Fruit fly (Drosophila melanogaster) whole organism, prepupa: ENCODE data around the gene CG31224.

ENCODE experiments used
- Blimp-1 ChIP-seq: fragments of 200-800 bp; sonication (Bioruptor generic); optimal IDR thresholded peaks from 3 replicates; lab custom pipeline; 2017; ENCODE audit warnings: missing biosample characterization, missing genetic modification characterization, mild to moderate bottlenecking, moderate library complexity, missing genetic modification reagents
- CG10669 ChIP-seq: fragments of 200-800 bp; sonication (Bioruptor generic); optimal IDR thresholded peaks from 3 replicates; lab custom pipeline; 2018; ENCODE audit warnings: missing biosample characterization, mild to moderate bottlenecking, missing genetic modification characterization, moderate library complexity
- CG1621 ChIP-seq: fragments of 200-800 bp; sonication (Bioruptor generic); optimal IDR thresholded peaks from 3 replicates; lab custom pipeline; 2018; ENCODE audit warnings: missing biosample characterization, mild to moderate bottlenecking, missing genetic modification characterization
- CG16779 ChIP-seq: fragments of 200-800 bp; sonication (Bioruptor generic); optimal IDR thresholded peaks from 3 replicates; lab custom pipeline; 2017; ENCODE audit warnings: missing biosample characterization, mild to moderate bottlenecking, missing genetic modification characterization
- CG31627 ChIP-seq: fragments of 200-800 bp; sonication (Bioruptor generic); optimal IDR thresholded peaks from 3 replicates; lab custom pipeline; 2016; ENCODE audit warnings: missing biosample characterization, missing genetic modification characterization
- CG6163 ChIP-seq: fragments of 200-800 bp; sonication (Bioruptor generic); IDR thresholded peaks from 3 replicates; pipeline ENCODE4 v1.3.6; 2022; ENCODE audit warnings: missing biosample characterization, missing genetic modification characterization
- CG6276 ChIP-seq: fragments of 200-800 bp; sonication (Bioruptor generic); optimal IDR thresholded peaks from 2 replicates; lab custom pipeline; 2017; ENCODE audit warnings: missing biosample characterization, mild to moderate bottlenecking, missing genetic modification characterization
- CG6792 ChIP-seq: fragments of 200-800 bp; sonication (Bioruptor generic); optimal IDR thresholded peaks from 3 replicates; lab custom pipeline; 2016; ENCODE audit warnings: missing biosample characterization, missing genetic modification characterization
- CG6808 ChIP-seq: fragments of 200-800 bp; sonication (Bioruptor generic); optimal IDR thresholded peaks from 3 replicates; lab custom pipeline; 2017; ENCODE audit warnings: missing biosample characterization, missing genetic modification characterization, mild to moderate bottlenecking, moderate library complexity, missing genetic modification reagents
- CG6854 ChIP-seq: fragments of 200-800 bp; sonication (Bioruptor generic); optimal IDR thresholded peaks from 2 replicates; lab custom pipeline; 2017; ENCODE audit warnings: missing biosample characterization, mild to moderate bottlenecking, missing genetic modification characterization
- CG8319 ChIP-seq: fragments of 200-800 bp; sonication (Bioruptor generic); optimal IDR thresholded peaks from 3 replicates; lab custom pipeline; 2016; ENCODE audit warnings: missing biosample characterization, missing genetic modification characterization
- CG8632 ChIP-seq: fragments of 200-800 bp; sonication (Bioruptor generic); optimal IDR thresholded peaks from 3 replicates; lab custom pipeline; 2016; ENCODE audit warnings: missing biosample characterization, missing genetic modification characterization
- CG9139 ChIP-seq: fragments of 200-800 bp; sonication (Bioruptor generic); optimal IDR thresholded peaks from 3 replicates; lab custom pipeline; 2017; ENCODE audit warnings: missing biosample characterization, mild to moderate bottlenecking, missing genetic modification characterization
- Eip75B ChIP-seq: fragments of 200-800 bp; sonication (Bioruptor generic); optimal IDR thresholded peaks from 3 replicates; lab custom pipeline; 2016; ENCODE audit warnings: missing biosample characterization, missing genetic modification characterization
- Eip93F ChIP-seq: fragments of 200-800 bp; sonication (Bioruptor generic); optimal IDR thresholded peaks from 2 replicates; lab custom pipeline; 2016; ENCODE audit warnings: missing biosample characterization, mild to moderate bottlenecking, missing genetic modification characterization
- Ets21C ChIP-seq: fragments of 200-800 bp; sonication (Bioruptor generic); optimal IDR thresholded peaks from 3 replicates; lab custom pipeline; 2016; ENCODE audit warnings: missing biosample characterization, missing genetic modification characterization
- Gug ChIP-seq: fragments of 200-800 bp; sonication (Bioruptor generic); IDR thresholded peaks from 2 replicates; pipeline ENCODE4 v1.3.6; 2022; ENCODE audit warnings: missing biosample characterization, missing genetic modification characterization
- Hr38 ChIP-seq: sonication (Bioruptor generic); optimal IDR thresholded peaks from 2 replicates; lab custom pipeline; 2016; ENCODE audit warnings: missing biosample characterization, missing genetic modification characterization
- Hr39 ChIP-seq: fragments of 200-800 bp; sonication (Bioruptor generic); optimal IDR thresholded peaks from 2 replicates; lab custom pipeline; 2016; ENCODE audit warnings: missing biosample characterization, missing genetic modification characterization
- Hr4 ChIP-seq: fragments of 200-800 bp; sonication (Bioruptor generic); optimal IDR thresholded peaks from 3 replicates; lab custom pipeline; 2016; ENCODE audit warnings: missing biosample characterization, missing genetic modification characterization
- Lpt ChIP-seq: fragments of 200-800 bp; sonication (Bioruptor generic); optimal IDR thresholded peaks from 3 replicates; lab custom pipeline; 2016; ENCODE audit warnings: missing biosample characterization, missing genetic modification characterization
- Met ChIP-seq: fragments of 200-800 bp; sonication (Bioruptor generic); optimal IDR thresholded peaks from 3 replicates; lab custom pipeline; 2016; ENCODE audit warnings: missing biosample characterization, missing genetic modification characterization
- OdsH ChIP-seq: fragments of 200-800 bp; sonication (Bioruptor generic); optimal IDR thresholded peaks from 3 replicates; lab custom pipeline; 2016; ENCODE audit warnings: missing biosample characterization, missing genetic modification characterization
- Sox14 ChIP-seq: fragments of 200-800 bp; sonication (Bioruptor generic); optimal IDR thresholded peaks from 3 replicates; lab custom pipeline; 2016; ENCODE audit warnings: missing biosample characterization, missing genetic modification characterization
- Sox15 ChIP-seq: fragments of 200-800 bp; sonication (Bioruptor generic); optimal IDR thresholded peaks from 3 replicates; lab custom pipeline; 2016; ENCODE audit warnings: missing biosample characterization, missing genetic modification characterization
- achi ChIP-seq: fragments of 200-800 bp; sonication (Bioruptor generic); optimal IDR thresholded peaks from 3 replicates; lab custom pipeline; 2016; ENCODE audit warnings: missing biosample characterization, missing genetic modification characterization
- acj6 ChIP-seq: fragments of 200-800 bp; sonication (Bioruptor generic); optimal IDR thresholded peaks from 3 replicates; lab custom pipeline; 2016; ENCODE audit warnings: missing biosample characterization, missing genetic modification characterization
- eg ChIP-seq: fragments of 200-800 bp; sonication (Bioruptor generic); IDR thresholded peaks from 3 replicates; pipeline ENCODE4 v1.3.6; 2022; ENCODE audit warnings: missing biosample characterization, missing genetic modification characterization
- esn ChIP-seq: fragments of 200-800 bp; sonication (Bioruptor generic); optimal IDR thresholded peaks from 2 replicates; lab custom pipeline; 2016; ENCODE audit warnings: missing biosample characterization, mild to moderate bottlenecking, missing genetic modification characterization, moderate library complexity
- fd59A ChIP-seq: fragments of 200-800 bp; sonication (Bioruptor generic); optimal IDR thresholded peaks from 2 replicates; lab custom pipeline; 2017; ENCODE audit warnings: missing biosample characterization, mild to moderate bottlenecking, missing genetic modification characterization, missing genetic modification reagents
- fd85E ChIP-seq: fragments of 200-800 bp; sonication (Bioruptor generic); optimal IDR thresholded peaks from 3 replicates; lab custom pipeline; 2016; ENCODE audit warnings: missing biosample characterization, missing genetic modification characterization
- fkh ChIP-seq: fragments of 200-800 bp; sonication (Bioruptor generic); optimal IDR thresholded peaks from 3 replicates; lab custom pipeline; 2017; ENCODE audit warnings: missing biosample characterization, mild to moderate bottlenecking, missing genetic modification characterization, moderate library complexity
- lz ChIP-seq: fragments of 200-800 bp; sonication (Bioruptor generic); optimal IDR thresholded peaks from 3 replicates; lab custom pipeline; 2016; ENCODE audit warnings: missing biosample characterization, missing genetic modification characterization
- pdm3 ChIP-seq: fragments of 200-800 bp; sonication (Bioruptor generic); optimal IDR thresholded peaks from 3 replicates; lab custom pipeline; 2016; ENCODE audit warnings: missing biosample characterization, missing genetic modification characterization
- salr ChIP-seq, 2 experiments: fragments of 200-800 bp; sonication (Bioruptor generic); optimal IDR thresholded peaks; 3 replicates each; lab custom pipeline; 2016 to 2018; ENCODE audit warnings: missing biosample characterization in 2 of 2, missing genetic modification characterization in 2 of 2, mild to moderate bottlenecking in 1 of 2
- ss ChIP-seq, 2 experiments: fragments of 200-800 bp; sonication (Bioruptor generic); optimal IDR thresholded peaks; 2 replicates in 1 of 2; 3 replicates in 1 of 2; lab custom pipeline; 2017 to 2018; ENCODE audit warnings: mild to moderate bottlenecking in 2 of 2, missing biosample characterization in 2 of 2, missing genetic modification characterization in 2 of 2, moderate library complexity in 1 of 2
- svp ChIP-seq: fragments of 200-800 bp; sonication (Bioruptor generic); peaks from one replicate; lab custom pipeline; 2016; ENCODE audit warnings: missing biosample characterization, missing genetic modification characterization

Gene CG31224

DNA sequence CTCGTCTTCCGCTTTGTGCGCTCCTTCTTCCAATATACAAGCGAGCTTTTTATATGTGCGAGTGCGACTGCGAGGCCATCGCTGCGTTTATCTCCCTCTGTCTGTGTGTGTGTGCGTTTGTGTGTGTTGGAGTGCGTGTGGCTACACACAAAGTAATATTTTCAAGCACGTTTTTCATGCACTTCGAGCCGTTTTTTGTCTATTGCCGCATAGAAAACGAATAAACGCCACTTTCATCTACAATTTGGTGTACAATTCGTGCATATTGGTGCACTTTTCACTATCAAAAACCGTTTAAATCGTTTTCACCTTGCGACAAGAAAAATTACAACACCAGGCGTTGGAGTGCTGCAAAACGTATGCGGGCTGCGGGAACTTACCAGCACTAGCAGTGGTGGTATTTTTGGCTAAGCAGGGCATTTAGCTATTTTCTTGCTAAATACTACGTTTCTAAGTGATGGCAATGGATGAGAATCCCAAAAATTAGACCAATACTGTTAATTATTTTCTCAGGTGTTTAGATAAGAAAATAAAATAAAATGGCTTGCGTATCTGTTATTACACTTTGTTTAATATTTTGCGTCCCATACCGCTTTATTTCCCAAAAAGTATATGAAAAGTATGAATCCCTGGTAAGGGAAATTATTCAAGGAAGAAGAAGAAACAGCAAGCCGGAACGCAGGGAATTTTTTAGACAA, at the start of gene CG31224, which contains the start of gene CstF64 (continued):
- TF ChIP-seq CG6163 (peak; percentile 75), Gug (GFP tag; lab: Robert Waterston, UW) (peak; percentile 67), svp (peak; percentile 87), Met (peak; percentile 83), salr (GFP tag; optimal IDR thresholded peaks at IDR 0.05; lab: Kevin White, UChicago) (peak in 1 of 2 experiments; percentile 44), achi (peak; percentile 76), CG10669 (GFP tag; lab: Kevin White, UChicago) (no peak), CG16779 (tag; lab: Kevin White, UChicago) (no peak), CG9139 (no peak)

- no peak for TF ChIP-seq CG6792 (GFP tag; lab: Kevin White, UChicago)
- TF ChIP-seq, all 60 proteins: peak for 0
Observed at dm6 chr3R:18707492-18707891, 48.4 kb upstream of the CG31224 start.

DNA sequence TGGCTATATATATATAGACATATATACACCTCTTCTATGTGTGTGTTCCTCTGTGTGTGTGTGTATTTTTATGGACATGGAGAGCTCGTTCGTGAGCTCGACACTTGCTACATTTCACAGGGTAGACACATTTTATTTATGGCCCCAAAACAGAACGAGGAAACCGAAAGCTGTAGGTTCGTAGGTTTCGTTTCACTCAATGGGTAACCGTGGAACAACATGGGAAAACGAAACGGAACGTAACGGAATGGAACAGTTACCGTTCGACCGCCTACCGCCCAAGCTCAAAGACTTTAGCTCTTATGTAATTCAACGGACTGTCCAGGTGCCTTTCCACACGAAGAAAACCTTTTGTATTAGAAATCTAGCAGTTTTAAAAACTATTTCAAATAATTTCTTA, 47.2 kb upstream of the CG31224 start:
- TF ChIP-seq Lpt (GFP tag; lab: Kevin White, UChicago) (no peak), acj6 (GFP tag; lab: Kevin White, UChicago) (no peak), esn (no peak), fkh (no peak), Hr4 (GFP tag; lab: Kevin White, UChicago) (no peak), CG31627 (GFP tag; lab: Kevin White, UChicago) (no peak), ss (GFP tag; optimal IDR thresholded peaks at IDR 0.05; lab: Kevin White, UChicago) (no peak), pdm3 (no peak)

dm6 chr3R:18705150-18705549, 46.0 kb upstream of the CG31224 start, which contains the start of the genes ChAT and VAChT:
Gene ChAT, plus strand, starts transcription at chr3R:18705501.
Gene VAChT, plus strand, starts transcription at chr3R:18705501.
- TF ChIP-seq CG6808, result no peak
- TF ChIP-seq Eip75B (GFP tag; lab: Kevin White, UChicago), result no peak
- TF ChIP-seq CG1621, result no peak
- TF ChIP-seq Met, result no peak
- no peak for TF ChIP-seq CG8632 (GFP tag; lab: Kevin White, UChicago)
- no peak for TF ChIP-seq CG6854 (GFP tag; lab: Kevin White, UChicago)
- TF ChIP-seq Eip93F (GFP tag; lab: Kevin White, UChicago), result no peak
- TF ChIP-seq salr (GFP tag; optimal IDR thresholded peaks at IDR 0.05; lab: Kevin White, UChicago), result no peak
- no peak for TF ChIP-seq Sox14
- no peak for TF ChIP-seq Gug (GFP tag; lab: Robert Waterston, UW)
- TF ChIP-seq Sox15, result no peak
- TF ChIP-seq esn, result no peak
- no peak for TF ChIP-seq Hr39 (GFP tag; lab: Kevin White, UChicago)
- no peak for TF ChIP-seq OdsH (GFP tag; lab: Kevin White, UChicago)

- TF ChIP-seq pdm3, result no peak
- TF ChIP-seq OdsH (GFP tag; lab: Kevin White, UChicago), result no peak
- no peak for TF ChIP-seq Hr38
- TF ChIP-seq esn, result no peak
- no peak for TF ChIP-seq CG10669 (GFP tag; lab: Kevin White, UChicago)
- TF ChIP-seq Gug (GFP tag; lab: Robert Waterston, UW), result no peak
- TF ChIP-seq Lpt (GFP tag; lab: Kevin White, UChicago), result no peak
- TF ChIP-seq eg (GFP tag; lab: Robert Waterston, UW), result no peak
- TF ChIP-seq CG6854 (GFP tag; lab: Kevin White, UChicago), result no peak
- no peak for TF ChIP-seq CG6276 (GFP tag; lab: Kevin White, UChicago)
- TF ChIP-seq fd85E (GFP tag; lab: Kevin White, UChicago), result no peak
- no peak for TF ChIP-seq Ets21C (GFP tag; lab: Kevin White, UChicago)
- no peak for TF ChIP-seq CG8319 (GFP tag; lab: Kevin White, UChicago)
- TF ChIP-seq achi, result no peak
- no peak for TF ChIP-seq fd59A (GFP tag; lab: Kevin White, UChicago)
- no peak for TF ChIP-seq Blimp-1 (GFP tag; lab: Kevin White, UChicago)
- no peak for TF ChIP-seq lz (GFP tag; lab: Kevin White, UChicago)
Observed at dm6 chr3R:18703514-18703913, 44.4 kb upstream of the CG31224 start.
